Worm (Caenorhabditis elegans) whole organism, L4/young adult: ENCODE results near the gene K10C2.12.

Experiments used
- W03F9.2 ChIP-seq: fragments of 150-350 bp; optimal IDR thresholded peaks from 2 replicates; lab custom pipeline; 2014; ENCODE audit warnings: missing biosample characterization, missing genetic modification characterization
- dao-5 ChIP-seq: sonication (generic microtip); optimal IDR thresholded peaks from 2 replicates; lab custom pipeline; 2016; ENCODE audit warnings: missing genotype, missing genetic modification characterization, moderate library complexity, missing compliant biosample characterization
- him-1 ChIP-seq: sonication (generic microtip); optimal IDR thresholded peaks from 2 replicates; lab custom pipeline; 2016; ENCODE audit warnings: missing genotype, missing genetic modification reagents, missing genetic modification characterization, missing compliant biosample characterization

DNA sequence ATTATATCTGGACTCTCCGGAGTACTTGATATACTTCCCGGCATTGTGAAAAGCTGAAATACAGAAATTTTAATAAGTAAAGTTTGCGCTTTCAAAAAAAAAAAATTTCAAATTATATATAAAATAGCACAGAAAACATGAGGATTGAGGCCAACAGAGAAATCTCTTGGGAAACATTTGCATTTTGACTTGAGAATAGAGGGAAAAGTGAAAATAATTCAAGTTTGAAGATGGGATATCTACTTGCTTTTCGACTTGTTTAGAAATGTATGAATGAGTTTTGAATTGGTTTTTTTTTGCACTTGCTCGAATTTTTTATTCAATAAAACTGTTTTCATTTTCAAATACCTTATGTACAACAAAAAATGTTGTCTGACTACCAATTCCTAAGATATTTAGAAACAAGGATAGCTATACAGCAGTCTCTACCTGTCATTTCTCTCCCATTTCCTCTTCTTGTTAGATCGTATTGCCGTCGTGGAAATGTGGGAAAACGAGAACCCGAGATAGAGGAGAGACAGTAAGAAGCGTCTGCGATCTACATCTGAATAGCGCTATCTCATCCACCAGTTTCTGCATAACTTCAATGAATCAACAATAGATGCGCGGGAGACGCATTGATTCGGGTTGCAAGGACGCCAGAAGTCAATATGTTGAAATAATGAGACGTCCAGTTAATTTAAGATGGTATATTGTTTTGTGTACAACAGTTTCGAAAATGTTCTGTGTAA, 4.1 kb downstream of the K10C2.12 start, which contains the start of gene T22E5.6:
- no peak for TF ChIP-seq him-1 (tag; lab: Kevin White, UChicago)
- TF ChIP-seq dao-5 (tag; lab: Kevin White, UChicago), result no peak
- no peak for TF ChIP-seq W03F9.2 (tag; lab: Kevin White, UChicago)
